Fruit fly (Drosophila melanogaster): ENCODE measurements around the gene aly.

Gene aly

DNA sequence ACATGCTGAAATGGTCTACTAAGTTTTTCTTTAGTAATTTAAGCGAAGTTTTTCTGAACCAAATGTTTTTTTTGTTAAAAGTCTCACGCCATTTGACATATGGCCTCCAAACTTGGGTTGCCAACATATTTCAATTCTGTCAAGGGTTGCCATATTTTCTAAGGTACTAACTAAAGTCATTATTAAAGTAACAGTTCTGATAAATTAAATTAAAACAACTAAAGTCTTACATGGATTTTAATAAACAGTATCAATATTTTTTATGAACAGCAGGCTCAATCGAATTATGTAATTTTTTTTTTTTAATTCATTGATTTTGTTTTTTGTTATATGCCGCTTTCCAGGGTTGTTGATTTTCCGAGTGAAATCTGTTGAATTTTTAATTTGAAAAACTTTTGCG, at the start of gene aly:
TSS of gene aly (minus strand) at position 101 of the 400 bp plus-strand sequence.
- TF ChIP-seq psq (optimal IDR thresholded peaks at IDR 0.05) = no peak
- TF ChIP-seq Myc (optimal IDR thresholded peaks at IDR 0.05) = no peak
- TF ChIP-seq Sin3A (optimal IDR thresholded peaks at IDR 0.05) = no peak
- no peak for TF ChIP-seq insv (optimal IDR thresholded peaks at IDR 0.05)
- TF ChIP-seq h (optimal IDR thresholded peaks at IDR 0.05) = no peak
- TF ChIP-seq ttk (optimal IDR thresholded peaks at IDR 0.05) = no peak

- TF ChIP-seq ttk (optimal IDR thresholded peaks at IDR 0.05) = no peak
- no peak for TF ChIP-seq Sin3A (optimal IDR thresholded peaks at IDR 0.05)
- no peak for TF ChIP-seq psq (optimal IDR thresholded peaks at IDR 0.05)
These were observed 48.5 kb upstream of the aly start for dm6 chr3L:3074805-3075204.

DNA sequence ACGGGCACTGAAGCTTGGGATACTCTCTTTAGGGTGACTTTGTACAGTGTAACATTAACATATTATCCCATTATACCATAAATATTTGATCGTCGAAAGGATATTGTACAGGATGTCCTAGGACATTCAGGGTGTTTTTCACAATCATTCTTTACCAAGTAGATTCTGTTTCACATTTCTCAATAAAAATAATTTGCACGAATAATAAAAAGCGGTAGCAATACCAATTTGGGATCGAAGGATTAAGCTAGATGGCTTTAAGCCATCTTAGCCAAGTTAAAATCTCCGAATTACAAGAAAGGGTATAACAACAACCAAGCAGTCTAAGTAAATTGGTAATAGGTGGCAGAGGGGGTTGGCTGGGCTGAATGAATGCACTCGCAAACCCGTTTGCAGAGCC, 48.1 kb upstream of the aly start:
- TF ChIP-seq h (optimal IDR thresholded peaks at IDR 0.05) = no peak
- TF ChIP-seq ttk (optimal IDR thresholded peaks at IDR 0.05) = no peak

DNA sequence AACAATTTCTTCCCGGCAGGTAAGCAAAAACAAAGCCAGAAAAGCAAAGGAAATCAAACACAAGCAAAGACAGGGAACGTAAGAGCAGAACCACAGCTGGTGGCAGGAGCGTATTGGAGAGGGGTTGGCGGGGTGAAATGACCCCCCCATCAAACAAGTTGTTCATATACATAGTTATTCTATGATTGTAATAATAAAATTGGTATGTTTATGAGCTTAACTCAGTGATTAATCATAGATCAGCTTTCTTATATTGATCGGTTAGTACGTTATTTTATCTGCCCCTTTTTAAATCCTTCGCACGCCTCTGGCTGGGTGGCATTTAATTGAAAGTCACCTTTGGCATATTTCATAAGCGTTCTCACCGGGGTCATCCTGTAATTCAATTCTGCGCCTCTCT, 47.1 kb upstream of the aly start:
- no peak for TF ChIP-seq h (optimal IDR thresholded peaks at IDR 0.05)

DNA sequence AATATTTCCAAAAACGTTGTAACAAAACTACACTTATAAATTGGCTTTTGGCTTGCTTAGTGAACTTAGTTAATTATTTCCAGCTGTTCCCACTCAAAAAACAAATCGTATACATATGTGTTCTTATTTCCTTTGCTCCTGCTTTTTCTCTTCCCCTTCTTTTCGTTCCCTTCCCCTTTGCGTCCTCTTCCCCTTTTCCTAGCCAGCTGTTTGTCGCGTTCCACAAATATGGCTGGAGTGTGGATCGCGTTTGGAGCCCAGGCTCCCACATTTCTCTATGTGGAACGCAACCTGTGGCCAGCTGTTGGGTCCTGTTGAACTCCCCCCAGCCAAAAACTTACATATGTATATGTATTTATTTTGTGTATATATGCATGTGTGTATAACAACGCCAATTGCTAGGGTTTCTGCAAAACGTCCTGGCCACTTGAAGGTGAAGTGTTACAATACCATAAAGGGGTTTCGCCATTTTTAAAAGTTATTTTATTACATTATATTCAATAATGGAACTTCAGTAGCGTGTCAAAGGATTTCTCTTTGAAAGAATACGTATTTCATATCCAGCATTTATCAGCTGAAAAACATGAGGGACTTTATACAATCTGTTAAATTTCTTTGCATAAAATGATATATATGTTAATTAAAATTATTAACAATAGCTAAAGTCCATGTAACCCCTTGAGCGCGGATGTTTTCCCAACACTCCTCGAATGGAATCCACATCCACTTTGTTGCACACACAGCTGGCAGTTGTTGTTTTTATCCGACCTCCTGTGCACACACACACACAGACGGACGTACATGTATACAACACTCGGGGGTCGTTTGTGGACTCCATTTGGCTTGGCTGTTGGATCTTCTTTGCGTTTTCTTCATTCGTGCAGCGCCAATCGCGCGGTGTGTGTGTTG, 45.6 kb upstream of the aly start:
- TF ChIP-seq insv (optimal IDR thresholded peaks at IDR 0.05) (no peak), psq (optimal IDR thresholded peaks at IDR 0.05) (no peak), Myc (optimal IDR thresholded peaks at IDR 0.05) (no peak), Sin3A (optimal IDR thresholded peaks at IDR 0.05) (no peak), h (optimal IDR thresholded peaks at IDR 0.05) (no peak), ttk (optimal IDR thresholded peaks at IDR 0.05) (no peak)

DNA sequence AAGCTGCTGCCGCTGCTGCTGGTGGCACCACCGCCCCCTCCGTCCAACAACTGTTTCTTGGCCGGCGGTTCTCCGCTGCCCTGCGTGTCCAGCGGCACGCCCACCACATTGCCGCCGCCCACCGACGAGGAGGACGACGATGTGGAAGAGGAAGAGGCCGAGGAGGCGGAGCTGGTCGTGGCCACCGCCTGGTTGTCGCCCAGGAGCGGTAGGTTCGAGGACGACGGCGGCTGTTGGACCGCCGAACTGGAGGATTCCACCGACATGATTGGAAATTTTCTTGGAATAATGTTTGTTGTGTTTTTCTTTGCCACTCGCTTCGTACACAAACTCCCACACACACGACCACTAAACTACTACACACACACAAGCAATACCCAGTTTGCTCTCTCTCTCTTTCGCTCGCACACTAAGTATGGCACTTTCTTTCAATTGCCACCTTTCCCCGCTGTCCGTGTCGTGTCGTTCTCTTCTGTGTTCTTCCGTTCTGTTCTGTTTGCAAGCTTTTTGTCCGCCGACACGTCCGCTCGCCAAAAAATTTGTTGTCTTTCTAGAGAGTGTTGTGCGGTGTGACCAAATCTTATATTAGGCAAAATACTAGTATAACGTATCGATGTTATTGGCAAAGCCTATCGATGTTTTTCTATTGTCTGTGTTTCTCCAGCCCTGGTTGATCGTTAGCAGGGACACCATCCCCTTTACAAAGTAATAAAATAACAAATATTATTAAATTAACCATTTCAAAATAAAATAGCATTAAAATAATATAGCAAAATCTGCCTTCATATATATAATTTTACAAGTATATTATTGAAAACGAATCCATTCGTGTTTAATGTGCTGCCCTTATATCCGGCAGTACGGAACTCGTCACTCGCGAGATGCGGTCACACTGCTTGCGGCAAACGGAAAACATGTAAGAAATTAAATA, 44.2 kb upstream of the aly start, which contains the start of the genes CG32486 and PAN3:
TSS of gene CG32486 (minus strand) at position 566 of the 931 bp plus-strand sequence.
TSS of gene PAN3 (plus strand) at position 860 of the 931 bp plus-strand sequence.
- no peak for TF ChIP-seq Myc (optimal IDR thresholded peaks at IDR 0.05)
- TF ChIP-seq h (optimal IDR thresholded peaks at IDR 0.05) = no peak
- peak; percentile 75 for TF ChIP-seq ttk (optimal IDR thresholded peaks at IDR 0.05)
- TF ChIP-seq Sin3A (optimal IDR thresholded peaks at IDR 0.05) = no peak
- peak; percentile 15 for TF ChIP-seq psq (optimal IDR thresholded peaks at IDR 0.05)
- no peak for TF ChIP-seq insv (optimal IDR thresholded peaks at IDR 0.05)

DNA sequence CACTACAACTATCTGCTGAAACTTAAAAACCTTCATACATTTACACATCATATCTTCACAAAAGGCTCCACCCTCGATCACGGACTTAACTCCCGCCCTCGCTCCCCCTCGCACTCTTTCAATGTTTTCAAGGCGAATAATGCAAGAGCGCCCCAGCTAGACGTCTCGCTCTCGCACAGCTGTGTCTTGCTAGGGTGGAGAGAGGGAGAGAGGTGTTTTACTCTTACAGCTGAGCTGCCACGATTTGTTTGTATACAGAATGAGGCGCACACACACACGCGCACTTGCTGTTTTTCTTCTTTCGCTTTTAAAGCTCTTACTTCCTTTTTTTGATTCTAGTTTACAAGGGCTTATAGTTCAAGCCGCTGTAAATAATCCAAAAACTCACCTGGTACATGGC, 43.5 kb upstream of the aly start:
- TF ChIP-seq insv (optimal IDR thresholded peaks at IDR 0.05) (no peak), Myc (optimal IDR thresholded peaks at IDR 0.05) (no peak), ttk (optimal IDR thresholded peaks at IDR 0.05) (no peak), h (optimal IDR thresholded peaks at IDR 0.05) (no peak), psq (optimal IDR thresholded peaks at IDR 0.05) (no peak), Sin3A (optimal IDR thresholded peaks at IDR 0.05) (no peak)

- peak; percentile 30 for TF ChIP-seq h (optimal IDR thresholded peaks at IDR 0.05)
- no peak for TF ChIP-seq Sin3A (optimal IDR thresholded peaks at IDR 0.05)
- TF ChIP-seq psq (optimal IDR thresholded peaks at IDR 0.05) = no peak
These were observed 34.0 kb upstream of the aly start for dm6 chr3L:3060054-3060979.

dm6 chr3L:3058970-3059883, 32.9 kb upstream of the aly start:
- TF ChIP-seq psq (optimal IDR thresholded peaks at IDR 0.05) (no peak), Sin3A (optimal IDR thresholded peaks at IDR 0.05) (no peak), insv (optimal IDR thresholded peaks at IDR 0.05) (no peak), ttk (optimal IDR thresholded peaks at IDR 0.05) (no peak), h (optimal IDR thresholded peaks at IDR 0.05) (no peak), Myc (optimal IDR thresholded peaks at IDR 0.05) (no peak)

DNA sequence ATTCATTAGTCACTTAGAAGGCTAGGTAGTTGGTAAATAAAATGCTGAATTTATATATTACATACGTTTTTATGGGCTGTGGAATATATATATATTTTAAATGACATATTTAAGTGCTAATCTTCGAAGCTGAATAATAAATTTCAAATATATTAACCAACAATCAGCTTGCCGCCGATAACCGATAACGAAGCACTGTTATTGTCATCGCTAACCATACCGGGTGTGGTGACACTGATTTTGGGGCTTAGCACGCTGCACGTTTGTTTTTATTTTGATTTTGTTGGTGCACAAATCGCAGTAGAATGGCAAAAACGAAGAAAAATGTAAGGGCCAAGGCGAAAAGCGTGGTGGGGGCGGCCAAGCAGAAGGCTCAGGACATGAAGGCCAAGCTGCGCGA, 28.5 kb upstream of the aly start, which contains the start of gene CG16753:
TSS of gene CG16753 (plus strand) at position 229 of the 400 bp plus-strand sequence.
- no peak for TF ChIP-seq ttk (optimal IDR thresholded peaks at IDR 0.05)
- no peak for TF ChIP-seq Sin3A (optimal IDR thresholded peaks at IDR 0.05)
- TF ChIP-seq psq (optimal IDR thresholded peaks at IDR 0.05) = no peak
- TF ChIP-seq insv (optimal IDR thresholded peaks at IDR 0.05) = no peak
- TF ChIP-seq h (optimal IDR thresholded peaks at IDR 0.05) = no peak
- TF ChIP-seq Myc (optimal IDR thresholded peaks at IDR 0.05) = no peak

DNA sequence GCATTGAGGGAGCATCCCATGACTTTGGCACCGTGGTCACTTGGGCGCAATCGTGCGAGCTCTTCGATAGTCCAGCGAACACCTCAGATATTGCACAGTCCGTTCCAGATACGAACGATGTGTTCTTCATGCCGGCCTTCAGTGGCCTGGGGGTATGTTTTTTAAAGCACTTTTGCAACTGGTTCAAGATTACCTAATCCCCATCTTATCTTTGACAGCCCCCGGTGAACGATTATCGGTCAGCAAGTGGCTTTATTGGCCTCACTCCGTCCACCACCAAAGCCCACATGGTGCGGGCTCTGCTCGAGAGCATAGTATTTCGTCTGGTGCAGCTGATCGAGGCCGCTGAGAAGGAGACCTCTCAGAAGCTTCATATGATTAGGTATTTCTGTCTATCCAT, 27.8 kb upstream of the aly start:
- TF ChIP-seq Sin3A (optimal IDR thresholded peaks at IDR 0.05) (no peak), h (optimal IDR thresholded peaks at IDR 0.05) (no peak), Myc (optimal IDR thresholded peaks at IDR 0.05) (no peak), insv (optimal IDR thresholded peaks at IDR 0.05) (no peak), ttk (optimal IDR thresholded peaks at IDR 0.05) (no peak), psq (optimal IDR thresholded peaks at IDR 0.05) (no peak)
